Worm (Caenorhabditis elegans) whole organism, young adult: Measurements from ENCODE around the gene K02F6.8.
"Not testable (repeated sequence)": the region's sequence is repeated elsewhere in the genome, so short reads cannot be mapped to it uniquely, and the experiment has no call there.

ENCODE experiments used
- B0261.1 ChIP-seq: sonication (generic microtip); optimal IDR thresholded peaks from 2 replicates; lab custom pipeline; 2016; ENCODE audit warnings: mild to moderate bottlenecking, missing genetic modification characterization, moderate library complexity, missing compliant biosample characterization
- C17E4.6 ChIP-seq: fragments of 200-800 bp; sonication (Bioruptor generic); IDR thresholded peaks from 2 replicates; pipeline ENCODE4 v1.3.6; 2022; ENCODE audit warnings: missing genetic modification reagents, missing genetic modification characterization, missing compliant biosample characterization
- K11D2.4 ChIP-seq: fragments of 200-800 bp; sonication (Bioruptor generic); IDR thresholded peaks from 2 replicates; pipeline ENCODE4 v1.3.6; 2022; ENCODE audit warnings: missing genetic modification reagents, missing genetic modification characterization, missing compliant biosample characterization
- Y53G8AR.9 ChIP-seq: fragments of 200-800 bp; sonication (Bioruptor generic); conservative IDR thresholded peaks from 2 replicates; pipeline ENCODE4 v1.3.6; 2022; ENCODE audit warnings: missing genetic modification reagents, missing genetic modification characterization, missing compliant biosample characterization
- Y95B8A.8 ChIP-seq: fragments of 200-800 bp; sonication (Bioruptor generic); IDR thresholded peaks from 2 replicates; pipeline ENCODE4 v1.3.6; 2022; ENCODE audit warnings: missing genetic modification reagents, missing genetic modification characterization, missing compliant biosample characterization
- atf-7 ChIP-seq: sonication (generic microtip); optimal IDR thresholded peaks from 2 replicates; lab custom pipeline; 2017; ENCODE audit warnings: mild to moderate bottlenecking, missing genetic modification characterization, missing compliant biosample characterization
- bed-1 ChIP-seq: fragments of 200-800 bp; sonication (Bioruptor generic); IDR thresholded peaks from 2 replicates; pipeline ENCODE4 v1.3.6; 2022; ENCODE audit warnings: missing genetic modification reagents, missing genetic modification characterization, missing compliant biosample characterization
- cebp-1 ChIP-seq, 2 experiments: fragments of 200-800 bp in 1 of 2; sonication (Bioruptor generic) in 1 of 2; sonication (generic microtip) in 1 of 2; IDR thresholded peaks in 1 of 2; optimal IDR thresholded peaks in 1 of 2; 2 replicates each; pipeline versions ENCODE4 v1.3.6 to Lab custom; 2017 to 2022; ENCODE audit warnings: missing compliant biosample characterization in 2 of 2, missing genetic modification characterization in 2 of 2, mild to moderate bottlenecking in 1 of 2, missing genetic modification reagents in 1 of 2, moderate library complexity in 1 of 2
- ceh-100 ChIP-seq: fragments of 200-800 bp; sonication (Bioruptor generic); IDR thresholded peaks from 2 replicates; pipeline ENCODE4 v1.3.6; 2022; ENCODE audit warnings: missing genetic modification reagents, missing genetic modification characterization, missing compliant biosample characterization
- dpl-1 ChIP-seq: fragments of 150-350 bp; optimal IDR thresholded peaks from 2 replicates; lab custom pipeline; 2014; ENCODE audit warnings: missing biosample characterization, missing genetic modification reagents, missing genetic modification characterization
- efl-1 ChIP-seq: fragments of 150-350 bp; optimal IDR thresholded peaks from 2 replicates; lab custom pipeline; 2014; ENCODE audit warnings: missing biosample characterization, missing genetic modification reagents, missing genetic modification characterization
- egl-18 ChIP-seq: fragments of 200-800 bp; sonication (Bioruptor generic); IDR thresholded peaks from 2 replicates; pipeline ENCODE4 v1.3.6; 2022; ENCODE audit warnings: missing genetic modification reagents, missing genetic modification characterization, missing compliant biosample characterization
- egl-44 ChIP-seq: fragments of 200-800 bp; sonication (Bioruptor generic); IDR thresholded peaks from 2 replicates; pipeline ENCODE4 v1.3.6; 2022; ENCODE audit warnings: missing genetic modification reagents, missing genetic modification characterization, missing compliant biosample characterization
- hlh-26 ChIP-seq: fragments of 200-800 bp; sonication (Bioruptor generic); conservative IDR thresholded peaks from 2 replicates; pipeline ENCODE4 v1.3.6; 2022; ENCODE audit warnings: missing genetic modification reagents, missing genetic modification characterization, missing compliant biosample characterization
- hmg-1.2 ChIP-seq: fragments of 200-800 bp; sonication (Bioruptor generic); IDR thresholded peaks from 2 replicates; pipeline ENCODE4 v1.3.6; 2022; ENCODE audit warnings: missing genetic modification reagents, missing genetic modification characterization, missing compliant biosample characterization
- hsf-1 ChIP-seq: fragments of 200-800 bp; sonication (Bioruptor generic); IDR thresholded peaks from 2 replicates; pipeline ENCODE4 v1.3.6; 2022; ENCODE audit warnings: missing genetic modification reagents, missing genetic modification characterization, missing compliant biosample characterization
- lin-26 ChIP-seq: fragments of 200-800 bp; sonication (Bioruptor generic); IDR thresholded peaks from 2 replicates; pipeline ENCODE4 v1.3.6; 2022; ENCODE audit warnings: missing genetic modification reagents, missing genetic modification characterization, missing compliant biosample characterization
- lin-35 ChIP-seq, 3 experiments: fragments of 150-350 bp in 2 of 3; sonication (generic microtip) in 1 of 3; optimal IDR thresholded peaks; 2 replicates each; lab custom pipeline; 2014 to 2018; ENCODE audit warnings: missing biosample characterization in 3 of 3, missing genetic modification characterization in 3 of 3, missing genetic modification reagents in 3 of 3
- lin-54 ChIP-seq: fragments of 200-800 bp; sonication (Bioruptor generic); optimal IDR thresholded peaks from 2 replicates; lab custom pipeline; 2018; ENCODE audit warnings: mild to moderate bottlenecking, missing genetic modification characterization, missing compliant biosample characterization
- lir-1 ChIP-seq: fragments of 200-800 bp; sonication (Bioruptor generic); conservative IDR thresholded peaks from 2 replicates; pipeline ENCODE4 v1.3.6; 2022; ENCODE audit warnings: missing genetic modification reagents, missing genetic modification characterization, missing compliant biosample characterization
- lsl-1 ChIP-seq: fragments of 200-800 bp; sonication (Bioruptor generic); optimal IDR thresholded peaks from 2 replicates; lab custom pipeline; 2018; ENCODE audit warnings: mild to moderate bottlenecking, missing genetic modification characterization, moderate library complexity, missing compliant biosample characterization
- mcd-1 ChIP-seq: fragments of 200-800 bp; sonication (Bioruptor generic); IDR thresholded peaks from 2 replicates; pipeline ENCODE4 v1.3.6; 2022; ENCODE audit warnings: missing genetic modification reagents, missing genetic modification characterization, missing compliant biosample characterization
- mel-28 ChIP-seq: sonication (generic microtip); optimal IDR thresholded peaks from 2 replicates; lab custom pipeline; 2016; ENCODE audit warnings: borderline replicate concordance, mild to moderate bottlenecking, missing genetic modification characterization, missing compliant biosample characterization
- nfyb-1 ChIP-seq: fragments of 200-800 bp; sonication (Bioruptor generic); IDR thresholded peaks from 2 replicates; pipeline ENCODE4 v1.3.6; 2022; ENCODE audit warnings: missing genetic modification reagents, missing genetic modification characterization, missing compliant biosample characterization
- nhr-80 ChIP-seq: sonication (generic microtip); optimal IDR thresholded peaks from 2 replicates; lab custom pipeline; 2016; ENCODE audit warnings: missing genetic modification characterization, missing compliant biosample characterization
- pbrm-1 ChIP-seq: fragments of 200-800 bp; sonication (Bioruptor generic); IDR thresholded peaks from 2 replicates; pipeline ENCODE4 v1.3.6; 2022; ENCODE audit warnings: missing genetic modification reagents, missing genetic modification characterization, missing compliant biosample characterization
- snpc-1.1 ChIP-seq: sonication (generic microtip); optimal IDR thresholded peaks from 2 replicates; lab custom pipeline; 2017; ENCODE audit warnings: missing genetic modification characterization, mild to moderate bottlenecking, missing compliant biosample characterization, antibody characterized with exemption, moderate library complexity, missing genotype, missing genetic modification reagents; ENCODE audit not compliant: insufficient read depth
- snpc-1.3 ChIP-seq: sonication (generic microtip); optimal IDR thresholded peaks from 2 replicates; lab custom pipeline; 2017; ENCODE audit warnings: missing genetic modification characterization, mild to moderate bottlenecking, missing compliant biosample characterization, antibody characterized with exemption, moderate library complexity, missing genotype, missing genetic modification reagents; ENCODE audit not compliant: insufficient read depth
- snpc-4 ChIP-seq, 5 experiments: fragments of 150-350 bp in 1 of 5; sonication (generic microtip) in 4 of 5; optimal IDR thresholded peaks; 2 replicates each; lab custom pipeline; 2014 to 2018; ENCODE audit warnings: missing genetic modification characterization in 5 of 5, missing biosample characterization in 3 of 5, antibody characterized with exemption in 2 of 5, mild to moderate bottlenecking in 2 of 5, missing compliant biosample characterization in 2 of 5, missing genotype in 2 of 5, moderate library complexity in 2 of 5, missing genetic modification reagents in 1 of 5
- tbp1 ChIP-seq: fragments of 200-800 bp; sonication (Bioruptor generic); optimal IDR thresholded peaks from 2 replicates; lab custom pipeline; 2018; ENCODE audit warnings: mild to moderate bottlenecking, missing genetic modification characterization, missing compliant biosample characterization
- unc-130 ChIP-seq: sonication (generic microtip); optimal IDR thresholded peaks from 2 replicates; lab custom pipeline; 2016; ENCODE audit warnings: missing genetic modification reagents, missing genetic modification characterization, missing compliant biosample characterization
- xnd-1 ChIP-seq: sonication (generic microtip); optimal IDR thresholded peaks from 2 replicates; lab custom pipeline; 2016; ENCODE audit warnings: missing genotype, missing genetic modification reagents, missing genetic modification characterization, missing compliant biosample characterization
- zfh-2 ChIP-seq: fragments of 200-800 bp; sonication (Bioruptor generic); conservative IDR thresholded peaks from 2 replicates; pipeline ENCODE4 v1.3.6; 2022; ENCODE audit warnings: missing genetic modification reagents, missing genetic modification characterization, missing compliant biosample characterization
- zim-3 ChIP-seq: sonication (generic microtip); optimal IDR thresholded peaks from 2 replicates; lab custom pipeline; 2017; ENCODE audit warnings: mild to moderate bottlenecking, missing genetic modification characterization, moderate library complexity, missing compliant biosample characterization
- ztf-6 ChIP-seq: fragments of 200-800 bp; sonication (Bioruptor generic); IDR thresholded peaks from 2 replicates; pipeline ENCODE4 v1.3.6; 2022; ENCODE audit warnings: missing genetic modification reagents, missing genetic modification characterization, missing compliant biosample characterization

K02F6.8 gene

ce11 chrII:2534459-2534858 lies 393 bp downstream of the K02F6.8 start, which contains the start of gene K02F6.5:
K02F6.5 (plus strand) TSS chrII:2534759.
- TF ChIP-seq xnd-1; cebp-1 (GFP tag; IDR thresholded peaks at IDR 0.05; lab: Robert Waterston, UW); cebp-1 (tag; optimal IDR thresholded peaks at IDR 0.05; lab: Kevin White, UChicago); C17E4.6 (GFP tag; lab: Robert Waterston, UW): not testable (repeated sequence)

ce11 chrII:2530496-2530895 lies 4.4 kb downstream of the K02F6.8 start, which contains the start of gene K02F6.6:
K02F6.6 (plus strand) TSS chrII:2530796.
- TF ChIP-seq egl-18 (GFP tag; lab: Robert Waterston, UW) (no peak), snpc-1.3 (no peak), egl-44 (GFP tag; lab: Robert Waterston, UW) (no peak), cebp-1 (GFP tag; IDR thresholded peaks at IDR 0.05; lab: Robert Waterston, UW) (no peak), cebp-1 (tag; optimal IDR thresholded peaks at IDR 0.05; lab: Kevin White, UChicago) (no peak), zfh-2 (GFP tag; lab: Robert Waterston, UW) (no peak), lin-26 (no peak), zim-3 (no peak), hsf-1 (no peak), Y53G8AR.9 (no peak), unc-130 (no peak), mcd-1 (no peak), mel-28 (tag; lab: Kevin White, UChicago) (no peak)

- TF ChIP-seq nhr-80 (tag; lab: Kevin White, UChicago) (no peak), Y95B8A.8 (GFP tag; lab: Robert Waterston, UW) (no peak), K11D2.4 (GFP tag; lab: Robert Waterston, UW) (no peak), lin-26 (no peak)
Observed at ce11 chrII:2526887-2527286, 8.0 kb downstream of the K02F6.8 start.

- TF ChIP-seq pbrm-1: no peak
- TF ChIP-seq hlh-26 (GFP tag; lab: Robert Waterston, UW): no peak
- TF ChIP-seq tbp1: no peak
- no peak for TF ChIP-seq B0261.1 (tag; lab: Kevin White, UChicago)
- TF ChIP-seq lin-35 (GFP tag; optimal IDR thresholded peaks at IDR 0.05; lab: Kevin White, UChicago): no peak
- TF ChIP-seq zim-3: no peak
- TF ChIP-seq nfyb-1 (GFP tag; lab: Robert Waterston, UW): no peak
- TF ChIP-seq atf-7: no peak
- no peak for TF ChIP-seq lir-1
Observed at ce11 chrII:2525652-2526051, 9.2 kb downstream of the K02F6.8 start.

- TF ChIP-seq snpc-4 (GFP tag; optimal IDR thresholded peaks at IDR 0.05; lab: Kevin White, UChicago): no peak
- TF ChIP-seq snpc-4 (tag; optimal IDR thresholded peaks at IDR 0.05; lab: Kevin White, UChicago): no peak
Observed at ce11 chrII:2521960-2522359, 12.9 kb downstream of the K02F6.8 start, which contains the start of gene bath-13. bath-13 (minus strand) TSS chrII:2522060.

- peak; percentile 69 for TF ChIP-seq zfh-2 (GFP tag; lab: Robert Waterston, UW)
- no peak for TF ChIP-seq hlh-26 (GFP tag; lab: Robert Waterston, UW)
Observed at ce11 chrII:2518487-2518886, 16.4 kb downstream of the K02F6.8 start.

ce11 chrII:2504431-2504928 lies 30.4 kb downstream of the K02F6.8 start, which contains the start of gene gbas-1:
gbas-1 (plus strand) TSS chrII:2504878.
- TF ChIP-seq ceh-100: no peak
- TF ChIP-seq lsl-1: peak; percentile 62
- no peak for TF ChIP-seq bed-1 (GFP tag; lab: Robert Waterston, UW)
- peak; percentile 95 for TF ChIP-seq hmg-1.2 (GFP tag; lab: Robert Waterston, UW)
- TF ChIP-seq lin-54 (GFP tag; lab: Kevin White, UChicago): peak; percentile 41
- peak; percentile 32 for TF ChIP-seq efl-1 (GFP tag; lab: Kevin White, UChicago)
- no peak for TF ChIP-seq snpc-1.1
- no peak for TF ChIP-seq ztf-6 (GFP tag; lab: Robert Waterston, UW)
- TF ChIP-seq lin-35 (GFP tag; optimal IDR thresholded peaks at IDR 0.05; lab: Kevin White, UChicago): peak in 1 of 3 experiments; percentile 47
- peak; percentile 85 for TF ChIP-seq mcd-1
- TF ChIP-seq dpl-1 (GFP tag; lab: Kevin White, UChicago): peak; percentile 9
